Worm (Caenorhabditis elegans) whole organism, L2 larva: ENCODE results near the gene C32D5.14.

Experiments used
- ama-1 ChIP-seq: fragments of 150-350 bp; optimal IDR thresholded peaks from 2 replicates; lab custom pipeline; 2018; ENCODE audit warnings: inconsistent platforms
- nhr-77 ChIP-seq: fragments of 150-350 bp; optimal IDR thresholded peaks from 2 replicates; lab custom pipeline; 2014; ENCODE audit warnings: missing biosample characterization, missing genetic modification characterization

- no peak for TF ChIP-seq nhr-77 (tag; lab: Kevin White, UChicago)
- no peak for TF ChIP-seq ama-1 (lab: Kevin White, UChicago)
Measured at ce11 chrII:6327317-6327716, 8.0 kb upstream of the C32D5.14 start.
